Fruit fly (Drosophila melanogaster) whole organism, larva: ENCODE measurements around the gene Herc4.

Experiments used
- noc ChIP-seq: fragments of 200-800 bp; sonication (Bioruptor generic); optimal IDR thresholded peaks from 3 replicates; lab custom pipeline; 2019; ENCODE audit warnings: missing biosample characterization, mild to moderate bottlenecking, missing genetic modification characterization, moderate library complexity

Herc4 gene

DNA sequence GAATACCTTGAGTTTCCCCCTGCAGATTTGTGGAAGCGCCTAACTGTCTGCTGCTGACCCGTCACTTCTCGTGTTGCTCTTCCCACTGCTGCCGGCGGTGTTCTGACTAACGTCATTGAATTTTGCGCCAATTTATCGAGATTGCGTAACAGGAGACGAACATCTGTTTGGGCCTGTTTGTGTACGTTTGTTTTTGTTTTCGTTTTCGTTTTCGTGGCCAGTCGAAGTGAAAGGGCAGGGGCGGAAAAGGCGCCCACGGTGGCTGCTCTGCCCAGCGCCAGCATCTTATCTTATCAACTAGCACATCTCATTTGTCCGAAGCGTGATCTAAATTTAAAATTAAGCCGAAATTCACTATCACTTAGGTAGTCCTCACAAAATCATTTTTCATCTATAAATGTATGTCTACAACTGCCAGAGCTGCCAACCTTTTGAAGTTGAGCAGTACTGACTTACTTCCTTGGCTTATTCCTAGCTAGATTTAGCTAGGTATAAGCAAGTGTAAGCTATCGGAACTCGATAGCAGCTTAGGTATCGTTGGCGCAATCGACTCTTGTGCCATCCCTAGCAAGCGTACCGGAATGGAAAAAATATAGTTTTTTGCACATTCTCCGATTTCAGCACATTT, 6.4 kb upstream of the Herc4 start, which contains the start of the genes Ctr9 and Nt5a:
TSS of gene Ctr9 (plus strand) at position 220 of the 628 bp plus-strand sequence.
TSS of gene Nt5a (minus strand) at position 414 of the 628 bp plus-strand sequence.
- TF ChIP-seq noc (tag; lab: Kevin White, UChicago) = peak; percentile 40

DNA sequence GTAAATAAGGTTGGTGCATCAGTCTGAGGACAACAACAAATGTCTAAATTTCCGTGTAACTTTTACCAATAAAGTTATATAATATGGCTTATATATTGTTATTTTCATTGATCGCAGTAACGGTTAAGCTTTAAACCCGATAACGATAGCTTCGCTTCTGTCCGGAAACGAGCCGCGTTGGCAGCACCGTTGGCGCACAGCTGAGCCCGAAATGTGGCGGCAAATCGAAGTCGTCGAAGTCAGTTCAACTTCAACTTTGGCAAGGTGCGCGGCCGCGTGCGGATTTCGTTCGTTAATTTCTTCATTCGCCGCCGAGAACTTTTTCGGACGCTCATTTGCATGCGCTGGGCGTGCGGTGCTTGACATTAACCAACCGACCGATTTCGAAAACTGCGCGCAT, 4.7 kb downstream of the Herc4 start, which contains the start of gene Myo61F:
TSS of gene Myo61F (plus strand) at position 240 of the 400 bp plus-strand sequence.
- no peak for TF ChIP-seq noc (tag; lab: Kevin White, UChicago)

DNA sequence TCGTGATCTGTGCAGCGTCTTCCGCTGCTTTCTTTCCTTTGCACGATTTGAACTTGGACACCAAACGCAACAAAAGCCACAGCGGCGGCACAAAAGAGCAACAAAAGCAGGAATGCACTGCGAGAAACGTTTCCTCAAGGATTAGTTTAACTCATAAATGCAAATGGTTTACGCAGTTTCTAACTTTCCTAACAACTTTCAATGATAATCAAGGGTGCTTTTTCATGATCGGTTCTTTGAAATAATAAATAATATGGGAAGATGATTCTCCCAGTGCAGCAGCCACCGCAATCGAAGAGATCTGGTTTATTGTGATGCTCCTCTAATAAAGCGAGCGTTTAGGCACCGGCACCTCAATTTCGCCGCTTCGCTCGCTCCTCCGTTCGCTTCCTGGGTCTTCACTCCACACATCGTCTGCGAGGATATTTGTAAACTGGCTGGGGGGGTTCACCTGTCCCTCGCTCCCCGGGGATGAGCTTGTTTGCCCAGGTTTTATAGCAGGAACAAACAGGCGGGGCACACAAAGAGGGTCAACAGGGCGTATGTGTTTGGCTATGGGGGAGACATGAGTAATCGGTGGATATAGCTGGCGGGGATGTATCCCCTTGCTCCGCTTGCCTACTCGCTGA, 5.7 kb downstream of the Herc4 start:
- peak; percentile 47 for TF ChIP-seq noc (tag; lab: Kevin White, UChicago)

dm6 chr3L:1320230-1320930, 6.9 kb downstream of the Herc4 start:
- peak; percentile 47 for TF ChIP-seq noc (tag; lab: Kevin White, UChicago)

- TF ChIP-seq noc (tag; lab: Kevin White, UChicago) = no peak
Observed at dm6 chr3L:1320931-1321556, 7.5 kb downstream of the Herc4 start.

DNA sequence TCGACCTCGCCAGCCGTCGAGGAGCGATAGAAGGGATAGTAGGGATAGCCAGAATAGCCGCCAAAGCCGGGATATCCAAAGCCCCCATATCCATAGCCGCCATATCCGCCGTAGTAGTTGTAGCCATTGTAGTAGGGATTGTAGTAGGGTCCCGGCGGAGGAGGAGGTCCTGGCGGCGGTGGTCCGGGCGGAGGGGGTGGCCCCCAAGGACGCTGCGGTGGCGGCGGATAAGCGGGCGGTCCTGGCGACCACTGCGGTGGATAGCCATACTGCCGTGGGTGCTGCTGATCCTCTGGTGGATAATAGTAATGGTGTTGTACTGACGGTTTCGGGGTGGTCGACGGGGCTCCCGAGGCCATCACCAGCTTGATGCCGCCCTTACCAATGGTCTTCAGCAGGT, 8.7 kb downstream of the Herc4 start:
- TF ChIP-seq noc (tag; lab: Kevin White, UChicago) = no peak

- TF ChIP-seq noc (tag; lab: Kevin White, UChicago) = no peak
Observed at dm6 chr3L:1322706-1323105, 9.2 kb downstream of the Herc4 start, which contains the start of gene CG9184. CG9184 (minus strand) TSS chr3L:1322806.

DNA sequence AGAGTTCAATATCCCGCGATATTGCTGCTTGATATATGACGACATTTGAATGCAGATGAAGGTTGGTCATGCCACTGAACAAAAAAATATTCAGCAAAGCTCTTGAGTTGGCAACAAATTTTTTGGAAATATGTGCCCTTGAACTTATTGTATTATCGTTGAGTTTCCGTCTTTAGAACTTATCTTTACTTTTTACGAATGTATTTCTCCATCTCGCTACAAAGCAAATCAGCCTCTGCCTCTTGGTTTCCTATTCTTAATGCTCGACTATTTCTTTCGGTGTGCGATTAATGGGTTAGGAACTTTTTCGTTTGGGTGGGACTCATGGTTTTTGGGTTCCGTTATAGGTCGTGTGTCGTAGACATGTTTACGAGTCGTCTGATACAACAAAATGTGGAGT, 9.6 kb downstream of the Herc4 start:
- peak; percentile 14 for TF ChIP-seq noc (tag; lab: Kevin White, UChicago)

DNA sequence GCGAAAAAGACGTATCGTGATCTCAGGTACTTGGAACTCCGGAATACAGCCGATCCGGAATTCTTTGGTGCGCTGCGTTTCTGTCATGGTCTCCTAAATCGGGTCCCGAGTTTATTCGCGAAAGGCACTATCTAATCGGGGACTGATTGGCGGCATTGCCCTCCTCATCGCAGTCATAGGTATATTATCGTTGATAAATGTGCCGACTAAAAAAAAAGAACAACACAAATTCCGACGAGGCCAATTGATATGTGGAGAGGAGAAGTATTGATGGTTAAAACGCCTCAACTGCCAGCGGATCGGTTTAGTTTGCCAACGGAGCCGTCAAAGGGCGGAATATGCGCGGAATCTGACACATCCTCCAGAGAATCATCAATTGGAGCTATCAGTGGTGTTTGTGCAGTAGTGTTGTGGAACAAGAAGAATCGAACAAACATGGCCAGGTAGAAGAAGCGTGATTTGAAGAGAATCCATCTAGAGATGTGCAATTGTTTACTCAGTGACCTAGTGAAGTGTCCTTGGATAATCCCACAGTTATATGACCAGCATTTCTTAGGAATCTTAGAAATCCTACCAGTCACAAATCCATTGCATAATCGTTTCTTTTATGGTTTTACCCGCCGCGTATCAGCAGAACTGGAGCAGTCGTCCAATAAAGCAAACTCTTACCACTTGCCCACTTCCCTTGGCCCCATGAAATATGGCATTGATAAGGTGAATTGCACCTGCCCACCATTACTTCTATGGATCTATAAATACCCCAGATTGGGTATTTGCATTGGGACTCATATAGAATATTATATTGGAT, 11.5 kb downstream of the Herc4 start:
- TF ChIP-seq noc (tag; lab: Kevin White, UChicago) = no peak

- TF ChIP-seq noc (tag; lab: Kevin White, UChicago) = no peak
Observed at dm6 chr3L:1325626-1325937, 12.1 kb downstream of the Herc4 start.

DNA sequence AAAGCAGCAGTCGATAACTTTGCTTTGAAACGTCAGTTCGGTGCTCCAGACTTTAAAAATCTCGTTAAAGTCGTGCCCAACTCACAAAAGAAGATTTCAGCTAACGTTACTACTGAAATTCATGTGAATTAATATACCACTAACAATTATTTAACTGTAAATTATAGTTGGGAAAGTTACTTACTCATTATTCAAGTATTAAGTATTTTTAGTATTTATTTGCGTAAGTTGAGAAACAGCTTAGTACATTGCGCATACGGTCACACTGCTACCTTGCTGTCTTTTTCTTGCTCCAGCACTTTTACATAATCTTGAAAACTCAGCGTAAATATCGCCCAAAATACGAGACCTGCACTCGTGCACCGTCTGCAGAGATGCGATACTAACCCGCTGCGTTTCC, 16.2 kb downstream of the Herc4 start, which contains the start of gene ND-ACP:
TSS of gene ND-ACP (plus strand) at position 226 of the 400 bp plus-strand sequence.
- no peak for TF ChIP-seq noc (tag; lab: Kevin White, UChicago)

DNA sequence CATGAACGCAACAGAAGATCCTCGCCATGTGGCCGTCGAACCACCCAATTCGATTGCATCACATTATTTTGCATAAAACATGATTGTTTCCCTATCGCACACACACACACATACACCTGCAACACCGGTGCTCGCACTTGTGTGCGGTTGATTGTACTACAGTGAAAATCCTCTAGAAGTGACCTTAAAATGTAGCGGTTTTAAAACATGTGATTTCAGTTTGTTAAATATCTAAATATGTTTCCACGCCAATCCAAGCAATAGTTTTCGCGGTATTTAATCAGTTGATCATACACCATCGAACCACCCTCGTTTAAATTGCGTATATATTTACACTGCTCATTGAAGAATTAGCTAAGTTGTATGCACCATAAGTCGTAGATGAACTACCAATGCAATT, 16.9 kb downstream of the Herc4 start:
- TF ChIP-seq noc (tag; lab: Kevin White, UChicago) = no peak

DNA sequence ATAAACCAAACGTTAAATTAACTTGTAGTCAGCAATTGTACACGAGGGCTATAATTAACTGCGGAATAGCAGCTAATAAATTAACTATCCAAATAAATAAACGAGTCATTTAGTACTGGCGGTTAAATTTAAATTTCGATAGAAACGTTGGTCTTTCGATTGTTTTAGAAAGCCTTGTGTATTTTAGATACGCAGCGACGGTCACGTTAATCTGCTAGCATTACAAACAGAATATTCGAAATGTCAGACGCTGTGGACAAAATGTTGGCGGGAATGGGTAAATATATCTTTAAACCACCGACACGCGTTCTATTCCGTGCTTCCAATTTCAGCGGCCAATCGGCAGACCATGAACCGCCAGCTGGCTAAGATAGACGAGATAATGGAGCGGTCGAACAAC, 18.0 kb downstream of the Herc4 start, which contains the start of gene msd1:
TSS of gene msd1 (plus strand) at position 203 of the 400 bp plus-strand sequence.
- TF ChIP-seq noc (tag; lab: Kevin White, UChicago) = no peak

dm6 chr3L:1332973-1333372, 19.5 kb downstream of the Herc4 start, which contains the start of gene msd5:
msd5 (minus strand) TSS chr3L:1333146.
- no peak for TF ChIP-seq noc (tag; lab: Kevin White, UChicago)
